Worm (Caenorhabditis elegans) whole organism, L3 larva: ENCODE results near the gene fbxb-26.

ENCODE experiments used
- R02D3.7 ChIP-seq: fragments of 150-350 bp; optimal IDR thresholded peaks from 2 replicates; lab custom pipeline; 2014; ENCODE audit warnings: missing biosample characterization, missing genetic modification characterization
- ceh-28 ChIP-seq: fragments of 150-350 bp; optimal IDR thresholded peaks from 2 replicates; lab custom pipeline; 2014; ENCODE audit warnings: missing biosample characterization, missing genetic modification reagents, missing genetic modification characterization
- elt-3 ChIP-seq, 3 experiments: fragments of 150-350 bp in 1 of 3; sonication (generic microtip) in 2 of 3; optimal IDR thresholded peaks; 2 replicates in 2 of 3; 4 replicates in 1 of 3; lab custom pipeline; 2014 to 2017; ENCODE audit warnings: missing biosample characterization in 3 of 3, missing genetic modification characterization in 3 of 3
- nhr-237 ChIP-seq: fragments of 150-350 bp; optimal IDR thresholded peaks from 2 replicates; lab custom pipeline; 2014; ENCODE audit warnings: missing biosample characterization, missing genetic modification characterization
- nhr-28 ChIP-seq: fragments of 150-350 bp; optimal IDR thresholded peaks from 2 replicates; lab custom pipeline; 2014; ENCODE audit warnings: missing biosample characterization, missing genetic modification characterization
- nhr-76 ChIP-seq: fragments of 150-350 bp; sonication (generic microtip); optimal IDR thresholded peaks from 5 replicates; lab custom pipeline; 2014; ENCODE audit warnings: missing biosample characterization, missing genetic modification characterization
- snpc-4 ChIP-seq: fragments of 150-350 bp; optimal IDR thresholded peaks from 2 replicates; lab custom pipeline; 2014; ENCODE audit warnings: missing biosample characterization, missing genetic modification characterization
- zag-1 ChIP-seq: fragments of 150-350 bp; optimal IDR thresholded peaks from 2 replicates; lab custom pipeline; 2014; ENCODE audit warnings: missing biosample characterization, missing genetic modification characterization

- TF ChIP-seq R02D3.7 (no peak), nhr-237 (tag; lab: Kevin White, UChicago) (no peak), elt-3 (tag; optimal IDR thresholded peaks at IDR 0.05; lab: Kevin White, UChicago) (no peak), zag-1 (tag; lab: Kevin White, UChicago) (no peak), ceh-28 (tag; lab: Kevin White, UChicago) (no peak), snpc-4 (tag; lab: Kevin White, UChicago) (no peak), nhr-76 (tag; lab: Kevin White, UChicago) (no peak), nhr-28 (tag; lab: Kevin White, UChicago) (no peak)
Observed at ce11 chrII:1714772-1715353, 32.5 kb downstream of the fbxb-26 start, which contains the start of gene btb-6.
